Fruit fly (Drosophila melanogaster) whole organism, prepupa: ENCODE results near the gene CG3104.
A peak's percentile ranks its signal among the peaks of the same experiment; 100 is the strongest.

Experiments used
- Blimp-1 ChIP-seq: fragments of 200-800 bp; sonication (Bioruptor generic); optimal IDR thresholded peaks from 3 replicates; lab custom pipeline; 2017; ENCODE audit warnings: missing biosample characterization, missing genetic modification characterization, mild to moderate bottlenecking, moderate library complexity, missing genetic modification reagents
- CG10669 ChIP-seq: fragments of 200-800 bp; sonication (Bioruptor generic); optimal IDR thresholded peaks from 3 replicates; lab custom pipeline; 2018; ENCODE audit warnings: missing biosample characterization, mild to moderate bottlenecking, missing genetic modification characterization, moderate library complexity
- CG11762 ChIP-seq: fragments of 200-800 bp; sonication (Bioruptor generic); optimal IDR thresholded peaks from 3 replicates; lab custom pipeline; 2016; ENCODE audit warnings: missing biosample characterization, missing genetic modification characterization; ENCODE audit not compliant: insufficient read depth
- CG11902 ChIP-seq: fragments of 200-800 bp; sonication (Bioruptor generic); optimal IDR thresholded peaks from 3 replicates; lab custom pipeline; 2016; ENCODE audit warnings: missing biosample characterization, missing genetic modification characterization
- CG15336 ChIP-seq: fragments of 200-800 bp; sonication (Bioruptor generic); IDR thresholded peaks from 2 replicates; pipeline ENCODE4 v1.3.6; 2022; ENCODE audit warnings: missing biosample characterization, missing genetic modification characterization
- CG1621 ChIP-seq: fragments of 200-800 bp; sonication (Bioruptor generic); optimal IDR thresholded peaks from 3 replicates; lab custom pipeline; 2018; ENCODE audit warnings: missing biosample characterization, mild to moderate bottlenecking, missing genetic modification characterization
- CG16779 ChIP-seq: fragments of 200-800 bp; sonication (Bioruptor generic); optimal IDR thresholded peaks from 3 replicates; lab custom pipeline; 2017; ENCODE audit warnings: missing biosample characterization, mild to moderate bottlenecking, missing genetic modification characterization
- CG3032 ChIP-seq: fragments of 200-800 bp; optimal IDR thresholded peaks from 2 replicates; lab custom pipeline; 2019; ENCODE audit warnings: missing biosample characterization, mild to moderate bottlenecking, missing genetic modification characterization, moderate library complexity
- CG32006 ChIP-seq: fragments of 200-800 bp; sonication (Bioruptor generic); optimal IDR thresholded peaks from 3 replicates; lab custom pipeline; 2017; ENCODE audit warnings: missing biosample characterization, mild to moderate bottlenecking, missing genetic modification characterization
- CG34406 ChIP-seq: fragments of 200-800 bp; sonication (Bioruptor generic); optimal IDR thresholded peaks from 3 replicates; lab custom pipeline; 2016; ENCODE audit warnings: missing biosample characterization, missing genetic modification characterization
- CG3919 ChIP-seq: fragments of 200-800 bp; sonication (Bioruptor generic); optimal IDR thresholded peaks from 3 replicates; lab custom pipeline; 2016; ENCODE audit warnings: missing biosample characterization, missing genetic modification characterization
- CG4318 ChIP-seq: fragments of 200-800 bp; sonication (Bioruptor generic); optimal IDR thresholded peaks from 3 replicates; lab custom pipeline; 2017; ENCODE audit warnings: missing biosample characterization, mild to moderate bottlenecking, missing genetic modification characterization
- CG6163 ChIP-seq: fragments of 200-800 bp; sonication (Bioruptor generic); IDR thresholded peaks from 3 replicates; pipeline ENCODE4 v1.3.6; 2022; ENCODE audit warnings: missing biosample characterization, missing genetic modification characterization
- CG6276 ChIP-seq: fragments of 200-800 bp; sonication (Bioruptor generic); optimal IDR thresholded peaks from 2 replicates; lab custom pipeline; 2017; ENCODE audit warnings: missing biosample characterization, mild to moderate bottlenecking, missing genetic modification characterization
- CG6792 ChIP-seq: fragments of 200-800 bp; sonication (Bioruptor generic); optimal IDR thresholded peaks from 3 replicates; lab custom pipeline; 2016; ENCODE audit warnings: missing biosample characterization, missing genetic modification characterization
- CG6808 ChIP-seq: fragments of 200-800 bp; sonication (Bioruptor generic); optimal IDR thresholded peaks from 3 replicates; lab custom pipeline; 2017; ENCODE audit warnings: missing biosample characterization, missing genetic modification characterization, mild to moderate bottlenecking, moderate library complexity, missing genetic modification reagents
- CG7368 ChIP-seq: fragments of 200-800 bp; sonication (Bioruptor generic); optimal IDR thresholded peaks from 3 replicates; lab custom pipeline; 2016; ENCODE audit warnings: missing biosample characterization, missing genetic modification characterization
- CG8319 ChIP-seq: fragments of 200-800 bp; sonication (Bioruptor generic); optimal IDR thresholded peaks from 3 replicates; lab custom pipeline; 2016; ENCODE audit warnings: missing biosample characterization, missing genetic modification characterization
- CG8632 ChIP-seq: fragments of 200-800 bp; sonication (Bioruptor generic); optimal IDR thresholded peaks from 3 replicates; lab custom pipeline; 2016; ENCODE audit warnings: missing biosample characterization, missing genetic modification characterization
- CG9139 ChIP-seq: fragments of 200-800 bp; sonication (Bioruptor generic); optimal IDR thresholded peaks from 3 replicates; lab custom pipeline; 2017; ENCODE audit warnings: missing biosample characterization, mild to moderate bottlenecking, missing genetic modification characterization
- Eip75B ChIP-seq: fragments of 200-800 bp; sonication (Bioruptor generic); optimal IDR thresholded peaks from 3 replicates; lab custom pipeline; 2016; ENCODE audit warnings: missing biosample characterization, missing genetic modification characterization
- Eip78C ChIP-seq: fragments of 200-800 bp; sonication (Bioruptor generic); peaks from one replicate; lab custom pipeline; 2016; ENCODE audit warnings: missing biosample characterization, missing genetic modification characterization
- Eip93F ChIP-seq: fragments of 200-800 bp; sonication (Bioruptor generic); optimal IDR thresholded peaks from 2 replicates; lab custom pipeline; 2016; ENCODE audit warnings: missing biosample characterization, mild to moderate bottlenecking, missing genetic modification characterization
- Ets21C ChIP-seq: fragments of 200-800 bp; sonication (Bioruptor generic); optimal IDR thresholded peaks from 3 replicates; lab custom pipeline; 2016; ENCODE audit warnings: missing biosample characterization, missing genetic modification characterization
- Ets96B ChIP-seq: fragments of 200-800 bp; optimal IDR thresholded peaks from 2 replicates; lab custom pipeline; 2019; ENCODE audit warnings: missing biosample characterization, mild to moderate bottlenecking, missing genetic modification characterization, moderate library complexity
- Gug ChIP-seq: fragments of 200-800 bp; sonication (Bioruptor generic); IDR thresholded peaks from 2 replicates; pipeline ENCODE4 v1.3.6; 2022; ENCODE audit warnings: missing biosample characterization, missing genetic modification characterization
- Hr38 ChIP-seq: sonication (Bioruptor generic); optimal IDR thresholded peaks from 2 replicates; lab custom pipeline; 2016; ENCODE audit warnings: missing biosample characterization, missing genetic modification characterization
- Hr39 ChIP-seq: fragments of 200-800 bp; sonication (Bioruptor generic); optimal IDR thresholded peaks from 2 replicates; lab custom pipeline; 2016; ENCODE audit warnings: missing biosample characterization, missing genetic modification characterization
- Hr4 ChIP-seq: fragments of 200-800 bp; sonication (Bioruptor generic); optimal IDR thresholded peaks from 3 replicates; lab custom pipeline; 2016; ENCODE audit warnings: missing biosample characterization, missing genetic modification characterization
- Lpt ChIP-seq: fragments of 200-800 bp; sonication (Bioruptor generic); optimal IDR thresholded peaks from 3 replicates; lab custom pipeline; 2016; ENCODE audit warnings: missing biosample characterization, missing genetic modification characterization
- Smox ChIP-seq: fragments of 200-800 bp; sonication (Bioruptor generic); optimal IDR thresholded peaks from 3 replicates; lab custom pipeline; 2016; ENCODE audit warnings: missing biosample characterization, missing genetic modification characterization
- Sox102F ChIP-seq: fragments of 200-800 bp; sonication (Bioruptor generic); optimal IDR thresholded peaks from 2 replicates; lab custom pipeline; 2016; ENCODE audit warnings: missing biosample characterization, mild to moderate bottlenecking, missing genetic modification characterization
- Sox14 ChIP-seq: fragments of 200-800 bp; sonication (Bioruptor generic); optimal IDR thresholded peaks from 3 replicates; lab custom pipeline; 2016; ENCODE audit warnings: missing biosample characterization, missing genetic modification characterization
- Sox15 ChIP-seq: fragments of 200-800 bp; sonication (Bioruptor generic); optimal IDR thresholded peaks from 3 replicates; lab custom pipeline; 2016; ENCODE audit warnings: missing biosample characterization, missing genetic modification characterization
- cyc ChIP-seq: fragments of 200-800 bp; sonication (Bioruptor generic); optimal IDR thresholded peaks from 3 replicates; lab custom pipeline; 2016; ENCODE audit warnings: missing biosample characterization, missing genetic modification characterization
- dac ChIP-seq: fragments of 200-800 bp; sonication (Bioruptor generic); optimal IDR thresholded peaks from 2 replicates; lab custom pipeline; 2017; ENCODE audit warnings: missing biosample characterization, mild to moderate bottlenecking, missing genetic modification characterization
- dsx ChIP-seq: fragments of 200-800 bp; optimal IDR thresholded peaks from 3 replicates; lab custom pipeline; 2019; ENCODE audit warnings: missing biosample characterization, mild to moderate bottlenecking, missing genetic modification characterization, moderate library complexity; ENCODE audit not compliant: poor library complexity, severe bottlenecking
- fd85E ChIP-seq: fragments of 200-800 bp; sonication (Bioruptor generic); optimal IDR thresholded peaks from 3 replicates; lab custom pipeline; 2016; ENCODE audit warnings: missing biosample characterization, missing genetic modification characterization
- lz ChIP-seq: fragments of 200-800 bp; sonication (Bioruptor generic); optimal IDR thresholded peaks from 3 replicates; lab custom pipeline; 2016; ENCODE audit warnings: missing biosample characterization, missing genetic modification characterization
- net ChIP-seq: fragments of 200-800 bp; sonication (Bioruptor generic); optimal IDR thresholded peaks from 3 replicates; lab custom pipeline; 2016; ENCODE audit warnings: missing biosample characterization, missing genetic modification characterization
- salr ChIP-seq, 2 experiments: fragments of 200-800 bp; sonication (Bioruptor generic); optimal IDR thresholded peaks; 3 replicates each; lab custom pipeline; 2016 to 2018; ENCODE audit warnings: missing biosample characterization in 2 of 2, missing genetic modification characterization in 2 of 2, mild to moderate bottlenecking in 1 of 2
- ss ChIP-seq, 2 experiments: fragments of 200-800 bp; sonication (Bioruptor generic); optimal IDR thresholded peaks; 2 replicates in 1 of 2; 3 replicates in 1 of 2; lab custom pipeline; 2017 to 2018; ENCODE audit warnings: mild to moderate bottlenecking in 2 of 2, missing biosample characterization in 2 of 2, missing genetic modification characterization in 2 of 2, moderate library complexity in 1 of 2
- svp ChIP-seq: fragments of 200-800 bp; sonication (Bioruptor generic); peaks from one replicate; lab custom pipeline; 2016; ENCODE audit warnings: missing biosample characterization, missing genetic modification characterization
- topi ChIP-seq: fragments of 200-800 bp; sonication (Bioruptor generic); optimal IDR thresholded peaks from 3 replicates; lab custom pipeline; 2016; ENCODE audit warnings: missing biosample characterization, missing genetic modification characterization
- vri ChIP-seq: fragments of 200-800 bp; sonication (Bioruptor generic); optimal IDR thresholded peaks from 3 replicates; lab custom pipeline; 2016; ENCODE audit warnings: missing biosample characterization, mild to moderate bottlenecking, missing genetic modification characterization

CG3104 gene

DNA sequence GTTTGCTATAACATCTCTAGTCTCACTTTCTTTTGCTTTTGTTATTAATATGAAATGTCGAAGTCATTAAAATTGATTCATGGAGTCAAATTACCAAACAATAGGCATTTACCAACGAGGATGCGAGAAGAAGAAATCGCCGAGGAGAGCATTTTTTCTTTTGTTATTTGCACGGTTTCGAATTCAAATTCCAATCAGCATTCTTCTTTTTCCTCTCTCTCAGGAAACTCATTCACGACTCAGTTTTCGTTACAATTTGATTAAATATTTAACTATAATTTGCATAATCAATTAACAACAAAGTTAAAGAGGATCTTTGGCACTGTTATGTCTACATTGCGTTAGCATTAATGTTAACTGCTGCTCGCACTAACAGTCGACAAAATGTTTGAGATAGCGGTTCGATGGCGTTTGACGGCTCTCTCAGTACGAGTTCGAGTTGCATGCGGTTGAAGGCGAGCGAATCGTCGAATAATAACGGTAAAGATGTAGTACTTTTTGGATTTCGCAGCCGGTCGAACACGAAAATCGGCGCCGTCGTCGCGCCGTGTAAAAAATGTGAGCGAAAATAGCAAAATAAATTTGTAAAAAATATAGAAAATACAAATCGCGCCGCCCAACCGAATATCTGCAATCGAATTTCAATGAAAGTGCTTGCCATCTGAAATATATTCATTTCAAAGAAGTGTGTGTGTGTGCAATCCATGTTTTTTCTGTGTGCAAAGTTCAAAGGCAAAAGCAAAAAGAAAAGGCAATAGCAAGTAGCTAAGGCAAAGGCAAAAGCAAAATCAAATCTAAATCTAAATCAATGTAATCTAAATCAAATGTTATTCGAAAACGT lies 32.4 kb upstream of the CG3104 start:
- no peak for TF ChIP-seq CG8632 (GFP tag; lab: Kevin White, UChicago)
- peak in 1 of 2 experiments; percentile 13 for TF ChIP-seq ss (GFP tag; optimal IDR thresholded peaks at IDR 0.05; lab: Kevin White, UChicago)
- no peak for TF ChIP-seq CG11902 (GFP tag; lab: Kevin White, UChicago)
- TF ChIP-seq CG6163 (GFP tag; lab: Robert Waterston, UW), result peak; percentile 21; the same call in 1 of the 3 replicates
- TF ChIP-seq CG16779 (tag; lab: Kevin White, UChicago), result no peak
- TF ChIP-seq CG4318 (GFP tag; lab: Kevin White, UChicago), result no peak
- TF ChIP-seq CG6276, result no peak
- no peak for TF ChIP-seq topi (GFP tag; lab: Kevin White, UChicago)
- TF ChIP-seq CG32006 (GFP tag; lab: Kevin White, UChicago), result peak; percentile 3
- no peak for TF ChIP-seq Gug (GFP tag; lab: Robert Waterston, UW)
- no peak for TF ChIP-seq CG9139 (GFP tag; lab: Kevin White, UChicago)
- TF ChIP-seq cyc (GFP tag; lab: Kevin White, UChicago), result no peak
- no peak for TF ChIP-seq CG15336 (GFP tag; lab: Robert Waterston, UW)
- peak in 1 of 2 experiments; percentile 19 for TF ChIP-seq salr (GFP tag; optimal IDR thresholded peaks at IDR 0.05; lab: Kevin White, UChicago)
- TF ChIP-seq vri (GFP tag; lab: Kevin White, UChicago), result no peak
- no peak for TF ChIP-seq dsx (GFP tag; lab: Kevin White, UChicago)
- no peak for TF ChIP-seq Ets21C
- no peak for TF ChIP-seq CG6792
- no peak for TF ChIP-seq CG7368 (GFP tag; lab: Kevin White, UChicago)
- TF ChIP-seq CG10669, result no peak
- peak; percentile 71 for TF ChIP-seq Eip78C (GFP tag; lab: Kevin White, UChicago)
- no peak for TF ChIP-seq CG3032 (tag; lab: Kevin White, UChicago)
- TF ChIP-seq svp (GFP tag; lab: Kevin White, UChicago), result peak; percentile 76
- no peak for TF ChIP-seq Sox15 (GFP tag; lab: Kevin White, UChicago)
- no peak for TF ChIP-seq CG6808 (GFP tag; lab: Kevin White, UChicago)
- no peak for TF ChIP-seq Sox14 (GFP tag; lab: Kevin White, UChicago)
- no peak for TF ChIP-seq Blimp-1 (GFP tag; lab: Kevin White, UChicago)
- TF ChIP-seq Hr38 (GFP tag; lab: Kevin White, UChicago), result no peak
- no peak for TF ChIP-seq dac
- no peak for TF ChIP-seq CG3919 (GFP tag; lab: Kevin White, UChicago)
- TF ChIP-seq Eip75B (GFP tag; lab: Kevin White, UChicago), result no peak

DNA sequence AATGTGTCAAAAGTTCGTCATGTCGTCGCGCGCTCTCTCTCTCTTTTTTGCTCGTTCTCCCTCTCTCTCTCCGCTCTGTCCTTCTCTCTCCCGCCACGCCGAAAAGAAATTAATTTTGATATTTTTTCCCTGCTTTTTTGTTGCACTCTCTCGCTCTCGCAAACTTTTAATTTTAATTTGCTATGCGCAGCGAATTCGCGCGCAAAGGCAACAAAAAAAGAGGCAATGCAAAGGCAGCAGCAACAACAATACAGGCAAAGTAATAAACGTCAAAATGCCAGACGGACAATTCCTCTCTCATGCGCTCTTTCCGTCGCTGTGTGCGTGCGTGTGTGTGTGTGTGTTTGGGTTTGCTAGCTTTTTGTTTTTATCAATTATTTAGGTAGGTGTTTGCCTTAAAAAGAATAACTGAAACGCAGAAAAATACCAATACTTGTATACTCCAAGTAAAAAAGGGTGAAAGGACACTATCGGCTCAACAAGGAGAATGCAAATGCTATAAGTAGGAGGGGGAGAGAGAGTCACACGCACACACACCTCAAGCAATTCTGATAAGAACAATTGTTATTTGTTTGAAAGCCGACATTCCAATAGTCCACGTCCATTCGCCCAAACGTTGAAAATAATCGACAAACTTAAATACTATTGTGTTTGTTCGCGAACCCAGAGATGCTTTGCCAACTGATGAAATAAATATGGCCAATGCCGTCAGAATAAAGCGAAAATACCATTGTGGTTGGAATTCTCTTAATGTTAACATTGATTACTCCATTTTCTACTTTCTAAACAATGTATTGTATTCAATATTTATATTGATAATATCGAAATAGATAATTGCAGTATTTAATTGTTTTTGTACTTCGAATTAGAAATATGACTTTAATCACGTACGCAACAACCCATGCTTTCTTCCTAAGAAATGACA lies 31.3 kb upstream of the CG3104 start:
- TF ChIP-seq CG10669 (peak; percentile 14), fd85E (no peak), CG6276 (peak; percentile 44), CG6808 (GFP tag; lab: Kevin White, UChicago) (peak; percentile 65), salr (GFP tag; optimal IDR thresholded peaks at IDR 0.05; lab: Kevin White, UChicago) (no peak), Smox (GFP tag; lab: Kevin White, UChicago) (no peak), CG34406 (no peak), Eip78C (GFP tag; lab: Kevin White, UChicago) (peak; percentile 83), Sox102F (GFP tag; lab: Kevin White, UChicago) (peak; percentile 41), CG8319 (GFP tag; lab: Kevin White, UChicago) (no peak), Lpt (GFP tag; lab: Kevin White, UChicago) (no peak), CG1621 (tag; lab: Kevin White, UChicago) (peak; percentile 24), lz (GFP tag; lab: Kevin White, UChicago) (no peak), dac (peak; percentile 20), CG16779 (tag; lab: Kevin White, UChicago) (no peak), Hr39 (no peak), cyc (GFP tag; lab: Kevin White, UChicago) (no peak), CG3032 (tag; lab: Kevin White, UChicago) (peak; percentile 27), CG6163 (GFP tag; lab: Robert Waterston, UW) (peak; percentile 52; the same call in 2 of the 3 replicates), Eip93F (GFP tag; lab: Kevin White, UChicago) (peak; percentile 13), dsx (GFP tag; lab: Kevin White, UChicago) (peak; percentile 62), CG3919 (GFP tag; lab: Kevin White, UChicago) (no peak), CG11762 (GFP tag; lab: Kevin White, UChicago) (no peak), net (peak; percentile 17), Ets96B (tag; lab: Kevin White, UChicago) (peak; percentile 19), Hr4 (GFP tag; lab: Kevin White, UChicago) (no peak)
